Worm (Caenorhabditis elegans): ENCODE data around the gene F52B10.3.
"Not testable (repeated sequence)": the region's sequence is repeated elsewhere in the genome, so short reads cannot be mapped to it uniquely, and the experiment has no call there.

The F52B10.3 gene

ce11 chrX:2919488-2919887 is 21.3 kb upstream of the F52B10.3 start:
- no peak for TF ChIP-seq unc-62 (GFP tag; optimal IDR thresholded peaks at IDR 0.05)

ce11 chrX:2912689-2913088 is 14.5 kb upstream of the F52B10.3 start:
- TF ChIP-seq unc-62 (GFP tag; optimal IDR thresholded peaks at IDR 0.05): no peak

ce11 chrX:2909227-2909626 is 11.1 kb upstream of the F52B10.3 start, which contains the start of gene nmy-1:
Gene nmy-1, plus strand, starts transcription at chrX:2909527.
- TF ChIP-seq unc-62 (GFP tag; optimal IDR thresholded peaks at IDR 0.05): no peak

ce11 chrX:2907296-2907873 is 9.2 kb upstream of the F52B10.3 start:
- TF ChIP-seq unc-62 (GFP tag; optimal IDR thresholded peaks at IDR 0.05): no peak

- TF ChIP-seq unc-62 (GFP tag; optimal IDR thresholded peaks at IDR 0.05): no peak
Observed at ce11 chrX:2906062-2906732, 8.0 kb upstream of the F52B10.3 start.

ce11 chrX:2903715-2904419 is 5.7 kb upstream of the F52B10.3 start:
- no peak for TF ChIP-seq unc-62 (GFP tag; optimal IDR thresholded peaks at IDR 0.05)

- no peak for TF ChIP-seq unc-62 (GFP tag; optimal IDR thresholded peaks at IDR 0.05)
Observed at ce11 chrX:2902854-2903253, 4.7 kb upstream of the F52B10.3 start.

ce11 chrX:2900897-2901496 is 2.8 kb upstream of the F52B10.3 start:
- no peak for TF ChIP-seq unc-62 (GFP tag; optimal IDR thresholded peaks at IDR 0.05)

- no peak for TF ChIP-seq unc-62 (GFP tag; optimal IDR thresholded peaks at IDR 0.05)
Observed at ce11 chrX:2895646-2896045, 2.5 kb downstream of the F52B10.3 start.

ce11 chrX:2894273-2894672 is 3.9 kb downstream of the F52B10.3 start, which contains the start of gene B0410.1:
Gene B0410.1, plus strand, starts transcription at chrX:2894573.
- TF ChIP-seq unc-62 (GFP tag; optimal IDR thresholded peaks at IDR 0.05): not testable (repeated sequence)

- TF ChIP-seq unc-62 (GFP tag; optimal IDR thresholded peaks at IDR 0.05): no peak
Observed at ce11 chrX:2893026-2893662, 5.0 kb downstream of the F52B10.3 start.

ce11 chrX:2891879-2892278 is 6.3 kb downstream of the F52B10.3 start:
- no peak for TF ChIP-seq unc-62 (GFP tag; optimal IDR thresholded peaks at IDR 0.05)

ce11 chrX:2891141-2891739 is 6.9 kb downstream of the F52B10.3 start, which contains the start of gene B0410.3:
Gene B0410.3, minus strand, starts transcription at chrX:2891491.
- TF ChIP-seq unc-62 (GFP tag; optimal IDR thresholded peaks at IDR 0.05): no peak

ce11 chrX:2890041-2890650 is 8.0 kb downstream of the F52B10.3 start:
- TF ChIP-seq unc-62 (GFP tag; optimal IDR thresholded peaks at IDR 0.05): no peak

- no peak for TF ChIP-seq unc-62 (GFP tag; optimal IDR thresholded peaks at IDR 0.05)
Observed at ce11 chrX:2885318-2885908, 12.7 kb downstream of the F52B10.3 start, which contains the start of gene vang-1. Gene vang-1, plus strand, starts transcription at chrX:2885858.

Measured in whole organism, dauer.